In the genomic region with DNA sequence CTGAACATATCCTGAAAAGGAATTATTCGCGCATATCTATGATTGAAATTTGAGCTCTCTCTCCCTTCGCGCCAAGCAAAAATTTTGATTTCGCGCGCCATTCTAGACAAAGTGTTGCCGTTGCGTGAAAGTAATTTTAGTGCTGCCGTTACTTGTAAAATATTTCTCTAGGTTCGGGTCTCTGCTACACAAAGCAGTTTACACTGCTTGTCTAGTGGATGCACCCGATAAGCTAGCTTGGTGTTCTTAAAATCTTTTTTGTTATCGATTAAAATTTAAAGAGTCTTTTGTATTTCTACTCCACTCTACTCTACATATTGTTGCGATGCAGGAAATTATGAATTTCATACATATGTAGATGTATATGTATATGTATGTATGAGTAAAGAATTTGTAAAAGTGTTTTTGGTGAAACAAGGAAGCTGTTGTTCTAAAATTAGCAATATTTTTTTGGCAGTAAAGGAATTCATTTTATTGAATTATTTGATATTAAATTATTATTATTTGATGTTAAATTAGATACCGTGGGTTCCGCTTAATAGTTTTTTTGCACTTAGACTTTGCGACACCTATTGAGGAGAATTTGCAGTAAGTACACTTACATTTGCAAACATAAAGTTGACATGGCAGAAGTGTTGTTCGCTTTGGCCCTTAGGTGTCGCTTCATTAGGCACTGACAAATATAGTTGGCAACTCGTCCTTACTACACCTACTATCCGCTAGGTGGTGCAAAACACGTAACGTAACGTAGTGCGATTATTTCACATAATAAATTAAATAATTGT, we compare ENCODE assay signal across 1 fruit fly cellular context.
TF ChIP-seq lines count a peak whose summit lies in the region.

No protein-coding gene starts in this region.

TF ChIP-seq in whole organism, embryonic, 481 proteins besides CTCF, POLR2A, EP300 and RAD21 (continued from another document and continues in another):
- TF ChIP-seq CG16863 (GFP tag; optimal IDR thresholded peaks at IDR 0.05; lab: Kevin White, UChicago): peak; percentile 56
- 0 out of 3 replicates have a peak, but pooled peaks have one; percentile 30 for TF ChIP-seq CG14050 (GFP tag; IDR thresholded peaks at IDR 0.05; lab: Robert Waterston, UW)
- TF ChIP-seq knrl (GFP tag; IDR thresholded peaks at IDR 0.05; lab: Robert Waterston, UW; ENCODE audit: partially characterized antibody): peak; percentile 70
- no peak for TF ChIP-seq CG15269 (tag; optimal IDR thresholded peaks at IDR 0.05; lab: Kevin White, UChicago)
- TF ChIP-seq bbx (GFP tag; IDR thresholded peaks at IDR 0.05; lab: Robert Waterston, UW; ENCODE audit: partially characterized antibody): peak; percentile 11; the same call in 1 of the 2 replicates
- TF ChIP-seq CG10959 (GFP tag; IDR thresholded peaks at IDR 0.05; lab: Robert Waterston, UW): peak; percentile 80
- TF ChIP-seq lola (GFP tag; optimal IDR thresholded peaks at IDR 0.05; lab: Kevin White, UChicago): peak in 1 of 3 experiments; percentile 31
- no peak for TF ChIP-seq da (GFP tag; optimal IDR thresholded peaks at IDR 0.05; lab: Kevin White, UChicago)
- peak; percentile 73 to 78 for TF ChIP-seq dpn (GFP tag; optimal IDR thresholded peaks at IDR 0.05; lab: Kevin White, UChicago)
- no peak for TF ChIP-seq ab (GFP tag; optimal IDR thresholded peaks at IDR 0.05; lab: Kevin White, UChicago)
- TF ChIP-seq Gsc (GFP tag; IDR thresholded peaks at IDR 0.05; lab: Robert Waterston, UW): no peak
- peak; percentile 30 for TF ChIP-seq jing (GFP tag; optimal IDR thresholded peaks at IDR 0.05; lab: Kevin White, UChicago)
- peak; percentile 93 for TF ChIP-seq CG17912 (GFP tag; optimal IDR thresholded peaks at IDR 0.05; lab: Kevin White, UChicago)
- no peak; the same call in 3 of the 4 replicates for TF ChIP-seq chinmo (GFP tag; IDR thresholded peaks at IDR 0.05; lab: Robert Waterston, UW; ENCODE audit: partially characterized antibody)
- peak; percentile 74 for TF ChIP-seq CG3407 (GFP tag; optimal IDR thresholded peaks at IDR 0.05; lab: Kevin White, UChicago)
- peak; percentile 65 for TF ChIP-seq E2f1 (GFP tag; IDR thresholded peaks at IDR 0.05; lab: Robert Waterston, UW)
- TF ChIP-seq CG1792 (GFP tag; optimal IDR thresholded peaks at IDR 0.05; lab: Kevin White, UChicago): peak; percentile 26
- 0 out of 3 replicates have a peak, but pooled peaks have one; percentile 21 for TF ChIP-seq hb (GFP tag; IDR thresholded peaks at IDR 0.05; lab: Robert Waterston, UW; ENCODE audit: partially characterized antibody)
- TF ChIP-seq abd-A (tag; optimal IDR thresholded peaks at IDR 0.05; lab: Kevin White, UChicago): no peak
- peak; percentile 70 for TF ChIP-seq CG2875 (GFP tag; optimal IDR thresholded peaks at IDR 0.05; lab: Kevin White, UChicago)
- TF ChIP-seq gro (GFP tag; optimal IDR thresholded peaks at IDR 0.05; lab: Kevin White, UChicago): peak; percentile 23
- TF ChIP-seq ken (GFP tag; IDR thresholded peaks at IDR 0.05; lab: Robert Waterston, UW): peak; percentile 79
- peak; percentile 45 for TF ChIP-seq phol (tag; optimal IDR thresholded peaks at IDR 0.05; lab: Kevin White, UChicago)
- no peak for TF ChIP-seq sc (optimal IDR thresholded peaks at IDR 0.05; lab: Kevin White, UChicago)
- TF ChIP-seq sc (GFP tag; optimal IDR thresholded peaks at IDR 0.05; lab: Kevin White, UChicago): peak; percentile 47
- no peak for TF ChIP-seq CG43689 (GFP tag; IDR thresholded peaks at IDR 0.05; lab: Robert Waterston, UW)
- peak; percentile 86 for TF ChIP-seq Rfx (GFP tag; IDR thresholded peaks at IDR 0.05; lab: Robert Waterston, UW)
- TF ChIP-seq salm (tag; optimal IDR thresholded peaks at IDR 0.05; lab: Kevin White, UChicago): peak; percentile 14
- no peak for TF ChIP-seq CG15073 (GFP tag; optimal IDR thresholded peaks at IDR 0.05; lab: Kevin White, UChicago)
- TF ChIP-seq Med (GFP tag; lab: Kevin White, UChicago): peak; percentile 95
- peak; percentile 41 for TF ChIP-seq CG2120 (GFP tag; optimal IDR thresholded peaks at IDR 0.05; lab: Kevin White, UChicago)
- no peak for TF ChIP-seq bcd (GFP tag; optimal IDR thresholded peaks at IDR 0.05; lab: Kevin White, UChicago)
- peak; percentile 1 for TF ChIP-seq CG10565 (GFP tag; optimal IDR thresholded peaks at IDR 0.05; lab: Kevin White, UChicago)
- peak; percentile 75 for TF ChIP-seq CG17328 (GFP tag; IDR thresholded peaks at IDR 0.05; lab: Robert Waterston, UW)
- TF ChIP-seq CG17612 (GFP tag; IDR thresholded peaks at IDR 0.05; lab: Robert Waterston, UW): no peak
- no peak for TF ChIP-seq CG2129 (GFP tag; IDR thresholded peaks at IDR 0.05; lab: Robert Waterston, UW; ENCODE audit: partially characterized antibody)
- peak; percentile 42 for TF ChIP-seq en (GFP tag; optimal IDR thresholded peaks at IDR 0.05; lab: Kevin White, UChicago)
- peak; percentile 4 for TF ChIP-seq vfl (GFP tag; optimal IDR thresholded peaks at IDR 0.05; lab: Kevin White, UChicago)
- TF ChIP-seq C15 (GFP tag; IDR thresholded peaks at IDR 0.05; lab: Robert Waterston, UW): no peak
- TF ChIP-seq CG4617 (GFP tag; optimal IDR thresholded peaks at IDR 0.05; lab: Kevin White, UChicago; ENCODE audit: borderline replicate concordance): peak; percentile 25
- TF ChIP-seq CG6272 (GFP tag; IDR thresholded peaks at IDR 0.05; lab: Robert Waterston, UW): peak; percentile 29; the same call in 1 of the 2 replicates
- TF ChIP-seq sug (tag; optimal IDR thresholded peaks at IDR 0.05; lab: Kevin White, UChicago): peak; percentile 34
- no peak for TF ChIP-seq mld (GFP tag; IDR thresholded peaks at IDR 0.05; lab: Robert Waterston, UW; ENCODE audit: partially characterized antibody)
- no peak for TF ChIP-seq dmrt99B (tag; optimal IDR thresholded peaks at IDR 0.05; lab: Kevin White, UChicago)
- peak; percentile 27 for TF ChIP-seq maf-S (GFP tag; optimal IDR thresholded peaks at IDR 0.05; lab: Kevin White, UChicago)
- peak; percentile 49 for TF ChIP-seq CG14710 (tag; optimal IDR thresholded peaks at IDR 0.05; lab: Kevin White, UChicago)
- peak; percentile 64 for TF ChIP-seq CG9727 (GFP tag; optimal IDR thresholded peaks at IDR 0.05; lab: Kevin White, UChicago)
- peak; percentile 76 for TF ChIP-seq CG1603 (tag; optimal IDR thresholded peaks at IDR 0.05; lab: Kevin White, UChicago)
- TF ChIP-seq chm (GFP tag; IDR thresholded peaks at IDR 0.05; lab: Robert Waterston, UW): peak; percentile 76
- peak; percentile 71 for TF ChIP-seq CG17829 (tag; optimal IDR thresholded peaks at IDR 0.05; lab: Kevin White, UChicago)
- no peak for TF ChIP-seq cato (GFP tag; optimal IDR thresholded peaks at IDR 0.05; lab: Kevin White, UChicago; ENCODE audit: borderline replicate concordance)
- peak; percentile 65 for TF ChIP-seq CG32772 (GFP tag; IDR thresholded peaks at IDR 0.05; lab: Robert Waterston, UW)
- TF ChIP-seq sd (tag; optimal IDR thresholded peaks at IDR 0.05; lab: Kevin White, UChicago): no peak
- TF ChIP-seq Doc2 (GFP tag; IDR thresholded peaks at IDR 0.05; lab: Robert Waterston, UW): no peak
- TF ChIP-seq otp (GFP tag; IDR thresholded peaks at IDR 0.05; lab: Robert Waterston, UW): peak; percentile 55
- no peak for TF ChIP-seq tap (tag; optimal IDR thresholded peaks at IDR 0.05; lab: Kevin White, UChicago)
- peak; percentile 84 for TF ChIP-seq vvl (GFP tag; IDR thresholded peaks at IDR 0.05; lab: Robert Waterston, UW)
- TF ChIP-seq sob (GFP tag; IDR thresholded peaks at IDR 0.05; lab: Robert Waterston, UW): peak; percentile 78
- TF ChIP-seq fd64A (GFP tag; optimal IDR thresholded peaks at IDR 0.05; lab: Kevin White, UChicago): no peak
- TF ChIP-seq ash1 (GFP tag; optimal IDR thresholded peaks at IDR 0.05; lab: Kevin White, UChicago): peak; percentile 28
- TF ChIP-seq CG1602 (GFP tag; optimal IDR thresholded peaks at IDR 0.05; lab: Kevin White, UChicago): peak; percentile 67
- TF ChIP-seq Adf1 (GFP tag; IDR thresholded peaks at IDR 0.05; lab: Robert Waterston, UW): no peak
- TF ChIP-seq Poxn (GFP tag; IDR thresholded peaks at IDR 0.05; lab: Robert Waterston, UW): no peak
- TF ChIP-seq inv (GFP tag; IDR thresholded peaks at IDR 0.05; lab: Robert Waterston, UW; ENCODE audit: partially characterized antibody): peak; percentile 40; the same call in 1 of the 2 replicates
- TF ChIP-seq CG31224 (GFP tag; IDR thresholded peaks at IDR 0.05; lab: Robert Waterston, UW): 0 out of 2 replicates have a peak, but pooled peaks have one; percentile 21
- TF ChIP-seq BtbVII (GFP tag; optimal IDR thresholded peaks at IDR 0.05; lab: Kevin White, UChicago): peak; percentile 62
- peak; percentile 39 for TF ChIP-seq CG18476 (GFP tag; optimal IDR thresholded peaks at IDR 0.05; lab: Kevin White, UChicago)
- TF ChIP-seq sisA (GFP tag; IDR thresholded peaks at IDR 0.05; lab: Robert Waterston, UW): peak; percentile 78
- peak; percentile 34 for TF ChIP-seq Dek (tag; optimal IDR thresholded peaks at IDR 0.05; lab: Kevin White, UChicago)
- no peak for TF ChIP-seq D (optimal IDR thresholded peaks at IDR 0.05; lab: Kevin White, UChicago)
- TF ChIP-seq D (GFP tag; optimal IDR thresholded peaks at IDR 0.05; lab: Kevin White, UChicago): peak; percentile 57
- peak; percentile 77 for TF ChIP-seq CG4424 (GFP tag; optimal IDR thresholded peaks at IDR 0.05; lab: Kevin White, UChicago)
- TF ChIP-seq sqz (GFP tag; optimal IDR thresholded peaks at IDR 0.05; lab: Kevin White, UChicago): peak; percentile 74
- TF ChIP-seq CG31441 (GFP tag; IDR thresholded peaks at IDR 0.05; lab: Robert Waterston, UW): no peak; the same call in none of the 2 replicates
- TF ChIP-seq Dref (GFP tag; IDR thresholded peaks at IDR 0.05; lab: Robert Waterston, UW): peak; percentile 88
- peak; percentile 67 for TF ChIP-seq BEAF-32 (GFP tag; optimal IDR thresholded peaks at IDR 0.05; lab: Kevin White, UChicago)
- TF ChIP-seq pfk (GFP tag; optimal IDR thresholded peaks at IDR 0.05; lab: Kevin White, UChicago): peak; percentile 60
- TF ChIP-seq CG1832 (GFP tag; optimal IDR thresholded peaks at IDR 0.05; lab: Kevin White, UChicago): no peak
- TF ChIP-seq kni (GFP tag; optimal IDR thresholded peaks at IDR 0.05; lab: Kevin White, UChicago): peak; percentile 59
- TF ChIP-seq CG17359 (tag; optimal IDR thresholded peaks at IDR 0.05; lab: Kevin White, UChicago): peak; percentile 72
- peak; percentile 31 for TF ChIP-seq D19A (tag; optimal IDR thresholded peaks at IDR 0.05; lab: Kevin White, UChicago)
- TF ChIP-seq prd (optimal IDR thresholded peaks at IDR 0.05; lab: Kevin White, UChicago): no peak
- peak; percentile 69 for TF ChIP-seq prd (GFP tag; IDR thresholded peaks at IDR 0.05; lab: Robert Waterston, UW)
- peak; percentile 58 for TF ChIP-seq ewg (GFP tag; optimal IDR thresholded peaks at IDR 0.05; lab: Kevin White, UChicago)
- peak; percentile 46 for TF ChIP-seq CG12942 (GFP tag; optimal IDR thresholded peaks at IDR 0.05; lab: Kevin White, UChicago)
- TF ChIP-seq ftz-f1 (GFP tag; optimal IDR thresholded peaks at IDR 0.05; lab: Kevin White, UChicago): no peak
- TF ChIP-seq CG9932 (GFP tag; IDR thresholded peaks at IDR 0.05; lab: Robert Waterston, UW): peak; percentile 66
- peak; percentile 66 for TF ChIP-seq zen (tag; optimal IDR thresholded peaks at IDR 0.05; lab: Kevin White, UChicago)
- no peak for TF ChIP-seq rib (GFP tag; IDR thresholded peaks at IDR 0.05; lab: Robert Waterston, UW)
- peak; percentile 14; the same call in 1 of the 3 replicates for TF ChIP-seq croc (GFP tag; conservative IDR thresholded peaks at IDR 0.05; lab: Robert Waterston, UW)
- no peak for TF ChIP-seq CG7928 (GFP tag; optimal IDR thresholded peaks at IDR 0.05; lab: Kevin White, UChicago)
- TF ChIP-seq gce (GFP tag; IDR thresholded peaks at IDR 0.05; lab: Robert Waterston, UW): no peak; the same call in 2 of the 3 replicates
- TF ChIP-seq CG12071 (GFP tag; optimal IDR thresholded peaks at IDR 0.05; lab: Kevin White, UChicago): no peak
- peak; percentile 56 for TF ChIP-seq Six4 (GFP tag; optimal IDR thresholded peaks at IDR 0.05; lab: Kevin White, UChicago)
- peak; percentile 31 for TF ChIP-seq CG2116 (GFP tag; optimal IDR thresholded peaks at IDR 0.05; lab: Kevin White, UChicago)
- no peak for TF ChIP-seq CG17568 (GFP tag; optimal IDR thresholded peaks at IDR 0.05; lab: Kevin White, UChicago)
- TF ChIP-seq tll (GFP tag; optimal IDR thresholded peaks at IDR 0.05; lab: Kevin White, UChicago): peak in 1 of 2 experiments; percentile 36
- TF ChIP-seq CG14441 (GFP tag; IDR thresholded peaks at IDR 0.05; lab: Robert Waterston, UW): peak; percentile 41; the same call in 1 of the 2 replicates
- peak; percentile 36 for TF ChIP-seq CG3065 (GFP tag; optimal IDR thresholded peaks at IDR 0.05; lab: Kevin White, UChicago)
- peak; percentile 43 for TF ChIP-seq CG12155 (GFP tag; optimal IDR thresholded peaks at IDR 0.05; lab: Kevin White, UChicago)
- TF ChIP-seq klu (GFP tag; IDR thresholded peaks at IDR 0.05; lab: Robert Waterston, UW): no peak; the same call in 1 of the 2 replicates
- TF ChIP-seq Elba2 (GFP tag; optimal IDR thresholded peaks at IDR 0.05; lab: Kevin White, UChicago): peak; percentile 55
- 0 out of 2 replicates have a peak, but pooled peaks have one; percentile 5 for TF ChIP-seq CG5953 (GFP tag; IDR thresholded peaks at IDR 0.05; lab: Robert Waterston, UW)
- TF ChIP-seq nerfin-1 (tag; optimal IDR thresholded peaks at IDR 0.05; lab: Kevin White, UChicago): no peak
- TF ChIP-seq CG10321 (GFP tag; IDR thresholded peaks at IDR 0.05; lab: Robert Waterston, UW): peak; percentile 25; the same call in 1 of the 2 replicates
- TF ChIP-seq pb (GFP tag; optimal IDR thresholded peaks at IDR 0.05; lab: Kevin White, UChicago): peak; percentile 43
- TF ChIP-seq Hey (tag; optimal IDR thresholded peaks at IDR 0.05; lab: Kevin White, UChicago): no peak
- TF ChIP-seq fd102C (GFP tag; optimal IDR thresholded peaks at IDR 0.05; lab: Kevin White, UChicago): no peak
- no peak for TF ChIP-seq sima (GFP tag; optimal IDR thresholded peaks at IDR 0.05; lab: Kevin White, UChicago)
- TF ChIP-seq ATbp (GFP tag; optimal IDR thresholded peaks at IDR 0.05; lab: Kevin White, UChicago): peak; percentile 69
- TF ChIP-seq Sox102F (GFP tag; optimal IDR thresholded peaks at IDR 0.05; lab: Kevin White, UChicago): no peak
- TF ChIP-seq oc (tag; optimal IDR thresholded peaks at IDR 0.05; lab: Kevin White, UChicago): peak; percentile 15
- TF ChIP-seq caup (GFP tag; optimal IDR thresholded peaks at IDR 0.05; lab: Kevin White, UChicago; ENCODE audit: severe bottlenecking): peak; percentile 76
- TF ChIP-seq CG15514 (GFP tag; optimal IDR thresholded peaks at IDR 0.05; lab: Kevin White, UChicago): peak; percentile 72
- no peak; the same call in 2 of the 3 replicates for TF ChIP-seq HLH4C (GFP tag; IDR thresholded peaks at IDR 0.05; lab: Robert Waterston, UW; ENCODE audit: partially characterized antibody)
- TF ChIP-seq CG9817 (tag; optimal IDR thresholded peaks at IDR 0.05; lab: Kevin White, UChicago): peak; percentile 69
- TF ChIP-seq gfzf (GFP tag; optimal IDR thresholded peaks at IDR 0.05; lab: Kevin White, UChicago): peak; percentile 41
- TF ChIP-seq CG8089 (GFP tag; optimal IDR thresholded peaks at IDR 0.05; lab: Kevin White, UChicago): peak; percentile 63
- TF ChIP-seq CG2202 (tag; optimal IDR thresholded peaks at IDR 0.05; lab: Kevin White, UChicago): peak; percentile 43
